Worm (Caenorhabditis elegans) whole organism, late embryonic: ENCODE data around the gene C48D1.1.

Source experiments
- K09A11.1 ChIP-seq: sonication (generic microtip); optimal IDR thresholded peaks from 2 replicates; lab custom pipeline; 2017; ENCODE audit warnings: antibody characterized with exemption, mild to moderate bottlenecking, missing genetic modification characterization, missing compliant biosample characterization; ENCODE audit not compliant: insufficient read depth
- ceh-2 ChIP-seq: sonication (generic microtip); optimal IDR thresholded peaks from 2 replicates; lab custom pipeline; 2016; ENCODE audit warnings: missing genotype, missing genetic modification characterization, missing compliant biosample characterization
- ceh-22 ChIP-seq: sonication (generic microtip); optimal IDR thresholded peaks from 2 replicates; lab custom pipeline; 2017; ENCODE audit warnings: missing biosample characterization, missing genetic modification characterization
- ceh-6 ChIP-seq: fragments of 200-800 bp; sonication (Bioruptor generic); optimal IDR thresholded peaks from 2 replicates; lab custom pipeline; 2018; ENCODE audit warnings: mild to moderate bottlenecking, missing genetic modification characterization, missing compliant biosample characterization
- gmeb-2 ChIP-seq: sonication (generic microtip); optimal IDR thresholded peaks from 2 replicates; lab custom pipeline; 2016; ENCODE audit warnings: missing genetic modification characterization, inconsistent platforms, missing compliant biosample characterization
- hlh-15 ChIP-seq: sonication (generic microtip); optimal IDR thresholded peaks from 2 replicates; lab custom pipeline; 2016; ENCODE audit warnings: missing genetic modification characterization, missing compliant biosample characterization
- lim-6 ChIP-seq: sonication (generic microtip); optimal IDR thresholded peaks from 2 replicates; lab custom pipeline; 2016; ENCODE audit warnings: missing genetic modification characterization, missing compliant biosample characterization
- madf-2 ChIP-seq: sonication (generic microtip); optimal IDR thresholded peaks from 2 replicates; lab custom pipeline; 2017; ENCODE audit warnings: missing genetic modification characterization, missing compliant biosample characterization
- pax-1 ChIP-seq: fragments of 150-350 bp; optimal IDR thresholded peaks from 2 replicates; lab custom pipeline; 2014; ENCODE audit warnings: missing biosample characterization, missing genetic modification characterization
- ref-2 ChIP-seq: sonication (generic microtip); optimal IDR thresholded peaks from 2 replicates; lab custom pipeline; 2016; ENCODE audit warnings: missing genetic modification characterization, missing compliant biosample characterization
- sox-2 ChIP-seq: fragments of 200-800 bp; sonication (Bioruptor generic); IDR thresholded peaks from 2 replicates; pipeline ENCODE4 v1.3.6; 2022; ENCODE audit warnings: missing genetic modification reagents, missing genetic modification characterization, missing compliant biosample characterization
- tbx-7 ChIP-seq: sonication (generic microtip); optimal IDR thresholded peaks from 2 replicates; lab custom pipeline; 2016; ENCODE audit warnings: missing genotype, missing genetic modification characterization, missing compliant biosample characterization
- unc-86 ChIP-seq: sonication (generic microtip); optimal IDR thresholded peaks from 2 replicates; lab custom pipeline; 2016; ENCODE audit warnings: missing genetic modification characterization, missing compliant biosample characterization

Gene C48D1.1

DNA sequence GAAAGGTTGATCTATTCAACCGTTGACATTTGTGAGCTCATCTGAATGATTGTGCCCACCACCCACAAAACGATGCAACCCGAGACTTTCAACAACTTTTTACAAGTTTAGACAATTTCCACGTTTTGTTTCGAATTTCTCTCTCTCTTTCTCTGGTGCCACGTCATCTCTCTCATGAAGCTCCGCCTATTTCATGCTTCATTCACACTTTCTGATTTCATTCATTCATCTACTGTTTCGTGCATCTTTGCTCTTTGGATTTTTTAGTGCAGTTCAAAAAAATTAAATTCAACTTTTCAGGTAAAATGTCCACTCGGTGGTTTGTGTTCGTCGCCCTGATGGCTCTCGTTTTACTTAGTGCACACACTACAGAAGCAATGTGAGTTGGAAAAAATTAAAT lies 47.9 kb downstream of the C48D1.1 start, which contains the start of gene nlp-79:
nlp-79 (plus strand) TSS at position 301 of the 400 bp plus-strand sequence.
- TF ChIP-seq unc-86 (tag; lab: Kevin White, UChicago) (no peak), K09A11.1 (tag; lab: Kevin White, UChicago) (no peak), hlh-15 (tag; lab: Kevin White, UChicago) (no peak), madf-2 (tag; lab: Kevin White, UChicago) (no peak), ceh-6 (GFP tag; lab: Kevin White, UChicago) (no peak), gmeb-2 (tag; lab: Kevin White, UChicago) (no peak), ceh-22 (no peak), ceh-2 (tag; lab: Kevin White, UChicago) (no peak), tbx-7 (tag; lab: Kevin White, UChicago) (no peak), sox-2 (GFP tag; lab: Robert Waterston, UW) (no peak), ref-2 (no peak), lim-6 (tag; lab: Kevin White, UChicago) (no peak), pax-1 (no peak)
